Fruit fly (Drosophila melanogaster) whole organism, embryonic: ENCODE data around the gene CG34138.

Experiments
- Aef1 ChIP-seq: fragments of 200-800 bp; sonication (Bioruptor generic); IDR thresholded peaks from 3 replicates; pipeline ENCODE4 v1.3.6; 2022; ENCODE audit warnings: missing biosample characterization, missing genetic modification characterization
- B-H1 ChIP-seq: fragments of 200-800 bp; sonication (Bioruptor generic); IDR thresholded peaks from 3 replicates; pipeline ENCODE4 v1.3.6; 2022; ENCODE audit warnings: missing biosample characterization, missing genetic modification characterization
- CG10959 ChIP-seq: fragments of 200-800 bp; sonication (Bioruptor generic); IDR thresholded peaks from 2 replicates; pipeline ENCODE4 v1.3.6; 2022; ENCODE audit warnings: missing biosample characterization, missing genetic modification characterization
- CG12104 ChIP-seq: fragments of 200-800 bp; sonication (Bioruptor generic); optimal IDR thresholded peaks from 3 replicates; lab custom pipeline; 2016; ENCODE audit warnings: missing biosample characterization, missing genetic modification characterization
- CG13424 ChIP-seq: fragments of 200-800 bp; sonication (Bioruptor generic); optimal IDR thresholded peaks from 2 replicates; lab custom pipeline; 2019; ENCODE audit warnings: missing biosample characterization, mild to moderate bottlenecking, missing genetic modification characterization, moderate library complexity
- CG13775 ChIP-seq: fragments of 200-800 bp; sonication (Bioruptor generic); optimal IDR thresholded peaks from 3 replicates; lab custom pipeline; 2017; ENCODE audit warnings: missing biosample characterization, mild to moderate bottlenecking, missing genetic modification characterization
- CG14860 ChIP-seq: fragments of 200-800 bp; sonication (Bioruptor generic); IDR thresholded peaks from 3 replicates; pipeline ENCODE4 v1.3.6; 2022; ENCODE audit warnings: missing biosample characterization, missing genetic modification characterization; ENCODE audit not compliant: partially characterized antibody
- CG14965 ChIP-seq: fragments of 200-800 bp; sonication (Bioruptor generic); optimal IDR thresholded peaks from 2 replicates; lab custom pipeline; 2016; ENCODE audit warnings: missing biosample characterization, missing genetic modification characterization, borderline replicate concordance
- CG15514 ChIP-seq: fragments of 200-800 bp; sonication (Bioruptor generic); optimal IDR thresholded peaks from 3 replicates; lab custom pipeline; 2017; ENCODE audit warnings: missing biosample characterization, missing genetic modification characterization, mild to moderate bottlenecking, moderate library complexity, missing genetic modification reagents
- CG15601 ChIP-seq: fragments of 200-800 bp; sonication (Bioruptor generic); optimal IDR thresholded peaks from 3 replicates; lab custom pipeline; 2019; ENCODE audit warnings: missing biosample characterization, mild to moderate bottlenecking, missing genetic modification characterization, moderate library complexity
- CG1792 ChIP-seq: fragments of 200-800 bp; sonication (Bioruptor generic); optimal IDR thresholded peaks from 2 replicates; lab custom pipeline; 2016; ENCODE audit warnings: missing biosample characterization, missing genetic modification characterization
- CG18011 ChIP-seq: fragments of 200-800 bp; sonication (Bioruptor generic); optimal IDR thresholded peaks from 2 replicates; lab custom pipeline; 2017; ENCODE audit warnings: missing biosample characterization, missing genetic modification characterization, mild to moderate bottlenecking, moderate library complexity, missing genotype
- CG2875 ChIP-seq: fragments of 200-800 bp; sonication (Bioruptor generic); optimal IDR thresholded peaks from 2 replicates; lab custom pipeline; 2017; ENCODE audit warnings: missing biosample characterization, mild to moderate bottlenecking, missing genetic modification characterization, missing genetic modification reagents
- CG4404 ChIP-seq: fragments of 200-800 bp; sonication (Bioruptor generic); IDR thresholded peaks from 2 replicates; pipeline ENCODE4 v1.3.6; 2022; ENCODE audit warnings: missing biosample characterization, missing genetic modification characterization
- CG4424 ChIP-seq: fragments of 200-800 bp; sonication (Bioruptor generic); optimal IDR thresholded peaks from 3 replicates; lab custom pipeline; 2016; ENCODE audit warnings: missing biosample characterization, missing genetic modification characterization
- CG4617 ChIP-seq: fragments of 200-800 bp; sonication (Bioruptor generic); optimal IDR thresholded peaks from 3 replicates; lab custom pipeline; 2016; ENCODE audit warnings: missing biosample characterization, missing genetic modification characterization, borderline replicate concordance
- CG5245 ChIP-seq: fragments of 200-800 bp; sonication (Bioruptor generic); optimal IDR thresholded peaks from 3 replicates; lab custom pipeline; 2016; ENCODE audit warnings: missing biosample characterization, missing genetic modification characterization
- CG6854 ChIP-seq: fragments of 200-800 bp; sonication (Bioruptor generic); optimal IDR thresholded peaks from 3 replicates; lab custom pipeline; 2017; ENCODE audit warnings: missing biosample characterization, mild to moderate bottlenecking, missing genetic modification characterization
- CTCF ChIP-seq: fragments of 200-800 bp; sonication (Bioruptor generic); optimal IDR thresholded peaks from 2 replicates; lab custom pipeline; 2017; ENCODE audit warnings: missing biosample characterization, mild to moderate bottlenecking, missing genetic modification characterization, moderate library complexity
- CrebB ChIP-seq: fragments of 200-800 bp; sonication (Bioruptor generic); optimal IDR thresholded peaks from 3 replicates; lab custom pipeline; 2018; ENCODE audit warnings: missing biosample characterization, mild to moderate bottlenecking, missing genetic modification characterization
- Dad ChIP-seq: fragments of 200-800 bp; sonication (Bioruptor generic); optimal IDR thresholded peaks from 3 replicates; lab custom pipeline; 2016; ENCODE audit warnings: missing biosample characterization, missing genetic modification characterization
- Deaf1 ChIP-seq: fragments of 200-800 bp; optimal IDR thresholded peaks from 3 replicates; lab custom pipeline; 2019; ENCODE audit warnings: missing biosample characterization, mild to moderate bottlenecking, missing genetic modification characterization, moderate library complexity
- Dll ChIP-seq: fragments of 200-800 bp; sonication (Bioruptor generic); IDR thresholded peaks from 4 replicates; pipeline ENCODE4 v1.3.6; 2022; ENCODE audit warnings: missing biosample characterization, missing genetic modification characterization; ENCODE audit not compliant: partially characterized antibody
- Doc2 ChIP-seq: fragments of 200-800 bp; sonication (Bioruptor generic); IDR thresholded peaks from 2 replicates; pipeline ENCODE4 v1.3.6; 2022; ENCODE audit warnings: missing biosample characterization, missing genetic modification characterization
- Ets65A ChIP-seq: fragments of 200-800 bp; sonication (Bioruptor generic); peaks from one replicate; lab custom pipeline; 2016; ENCODE audit warnings: missing biosample characterization, missing genetic modification characterization
- Hey ChIP-seq: fragments of 200-800 bp; sonication (Bioruptor generic); optimal IDR thresholded peaks from 3 replicates; lab custom pipeline; 2018; ENCODE audit warnings: missing biosample characterization, mild to moderate bottlenecking, missing genetic modification characterization
- HmgZ ChIP-seq: fragments of 200-800 bp; sonication (Bioruptor generic); optimal IDR thresholded peaks from 2 replicates; lab custom pipeline; 2018; ENCODE audit warnings: missing biosample characterization, mild to moderate bottlenecking, missing genetic modification characterization
- Kr ChIP-seq: fragments of 200-800 bp; sonication (Bioruptor generic); optimal IDR thresholded peaks from 2 replicates; lab custom pipeline; 2017; ENCODE audit warnings: missing biosample characterization, mild to moderate bottlenecking, missing genetic modification characterization
- NC2α ChIP-seq: fragments of 200-800 bp; sonication (Bioruptor generic); optimal IDR thresholded peaks from 2 replicates; lab custom pipeline; 2016; ENCODE audit warnings: missing biosample characterization, missing genetic modification characterization
- NC2β ChIP-seq: fragments of 200-800 bp; sonication (Bioruptor generic); optimal IDR thresholded peaks from 2 replicates; lab custom pipeline; 2016; ENCODE audit warnings: missing biosample characterization, missing genetic modification characterization
- PHDP ChIP-seq: fragments of 200-800 bp; sonication (Bioruptor generic); optimal IDR thresholded peaks from 3 replicates; lab custom pipeline; 2018; ENCODE audit warnings: missing biosample characterization, mild to moderate bottlenecking, missing genetic modification characterization, moderate library complexity
- Poxn ChIP-seq: fragments of 200-800 bp; sonication (Bioruptor generic); IDR thresholded peaks from 2 replicates; pipeline ENCODE4 v1.3.6; 2022; ENCODE audit warnings: missing biosample characterization, missing genetic modification characterization
- ap ChIP-seq: fragments of 200-800 bp; sonication (Bioruptor generic); IDR thresholded peaks from 2 replicates; pipeline ENCODE4 v1.3.6; 2022; ENCODE audit warnings: missing biosample characterization, missing genetic modification characterization
- az2 ChIP-seq: fragments of 200-800 bp; sonication (Bioruptor generic); optimal IDR thresholded peaks from 3 replicates; lab custom pipeline; 2016; ENCODE audit warnings: missing biosample characterization, missing genetic modification characterization
- bowl ChIP-seq: fragments of 200-800 bp; sonication (Bioruptor generic); IDR thresholded peaks from 2 replicates; pipeline ENCODE4 v1.3.6; 2022; ENCODE audit warnings: missing biosample characterization, missing genetic modification characterization
- dm ChIP-seq: fragments of 200-800 bp; sonication (Bioruptor generic); optimal IDR thresholded peaks from 3 replicates; lab custom pipeline; 2016; ENCODE audit warnings: missing biosample characterization, missing genetic modification characterization
- en ChIP-seq: fragments of 200-800 bp; sonication (Bioruptor generic); optimal IDR thresholded peaks from 2 replicates; lab custom pipeline; 2016; ENCODE audit warnings: missing biosample characterization, missing genetic modification characterization
- fu2 ChIP-seq: fragments of 200-800 bp; sonication (Bioruptor generic); optimal IDR thresholded peaks from 2 replicates; lab custom pipeline; 2016; ENCODE audit warnings: missing biosample characterization, missing genetic modification characterization
- gem ChIP-seq: fragments of 200-800 bp; sonication (Bioruptor generic); optimal IDR thresholded peaks from 2 replicates; lab custom pipeline; 2019; ENCODE audit warnings: missing biosample characterization, mild to moderate bottlenecking, missing genetic modification characterization, moderate library complexity
- grn ChIP-seq: fragments of 200-800 bp; sonication (Bioruptor generic); optimal IDR thresholded peaks from 3 replicates; lab custom pipeline; 2017; ENCODE audit warnings: missing biosample characterization, missing genetic modification characterization
- hbn ChIP-seq: fragments of 200-800 bp; sonication (Bioruptor generic); IDR thresholded peaks from 2 replicates; pipeline ENCODE4 v1.3.6; 2022; ENCODE audit warnings: missing biosample characterization, missing genetic modification characterization; ENCODE audit not compliant: partially characterized antibody
- hth ChIP-seq: fragments of >200 bp; optimal IDR thresholded peaks from 2 replicates; lab custom pipeline; 2017; ENCODE audit warnings: inconsistent platforms
- kah ChIP-seq: fragments of 200-800 bp; sonication (Bioruptor generic); optimal IDR thresholded peaks from 2 replicates; lab custom pipeline; 2018; ENCODE audit warnings: missing biosample characterization, mild to moderate bottlenecking, missing genetic modification characterization
- maf-S ChIP-seq: fragments of 200-800 bp; sonication (Bioruptor generic); optimal IDR thresholded peaks from 2 replicates; lab custom pipeline; 2016; ENCODE audit warnings: missing biosample characterization, missing genetic modification characterization
- onecut ChIP-seq: fragments of 200-800 bp; sonication (Bioruptor generic); IDR thresholded peaks from 2 replicates; pipeline ENCODE4 v1.3.6; 2022; ENCODE audit warnings: missing biosample characterization, missing genetic modification characterization
- pnt ChIP-seq: fragments of 200-800 bp; sonication (Bioruptor generic); optimal IDR thresholded peaks from 3 replicates; lab custom pipeline; 2016; ENCODE audit warnings: missing biosample characterization, missing genetic modification characterization
- sd ChIP-seq: fragments of 200-800 bp; sonication (Bioruptor generic); optimal IDR thresholded peaks from 3 replicates; lab custom pipeline; 2018; ENCODE audit warnings: missing biosample characterization, mild to moderate bottlenecking, missing genetic modification characterization, moderate library complexity
- sens-2 ChIP-seq: fragments of 200-800 bp; sonication (Bioruptor generic); IDR thresholded peaks from 2 replicates; pipeline ENCODE4 v1.3.6; 2022; ENCODE audit warnings: missing biosample characterization, missing genetic modification characterization
- seq ChIP-seq: fragments of 200-800 bp; sonication (Bioruptor generic); IDR thresholded peaks from 2 replicates; pipeline ENCODE4 v1.3.6; 2022; ENCODE audit warnings: missing biosample characterization, missing genetic modification characterization
- sim ChIP-seq: fragments of 200-800 bp; sonication (Bioruptor generic); IDR thresholded peaks from 2 replicates; pipeline ENCODE4 v1.3.6; 2022; ENCODE audit warnings: missing biosample characterization, missing genetic modification characterization
- tap ChIP-seq: fragments of 200-800 bp; optimal IDR thresholded peaks from 3 replicates; lab custom pipeline; 2019; ENCODE audit warnings: missing biosample characterization, mild to moderate bottlenecking, missing genetic modification characterization, moderate library complexity
- trh ChIP-seq: fragments of 200-800 bp; sonication (Bioruptor generic); optimal IDR thresholded peaks from 2 replicates; lab custom pipeline; 2016; ENCODE audit warnings: missing biosample characterization, missing genetic modification characterization
- unpg ChIP-seq: fragments of 200-800 bp; sonication (Bioruptor generic); optimal IDR thresholded peaks from 3 replicates; lab custom pipeline; 2018; ENCODE audit warnings: missing biosample characterization, mild to moderate bottlenecking, missing genetic modification characterization, moderate library complexity
- vnd ChIP-seq: fragments of 200-800 bp; sonication (Bioruptor generic); IDR thresholded peaks from 3 replicates; pipeline ENCODE4 v1.3.6; 2022; ENCODE audit warnings: missing biosample characterization, missing genetic modification characterization; ENCODE audit not compliant: partially characterized antibody
- wdn ChIP-seq: fragments of 200-800 bp; sonication (Bioruptor generic); IDR thresholded peaks from 2 replicates; pipeline ENCODE4 v1.3.6; 2022; ENCODE audit warnings: missing biosample characterization, missing genetic modification characterization

The CG34138 gene

dm6 chr3R:19672905-19673304 is 38.2 kb downstream of the CG34138 start (continued):
- TF ChIP-seq vnd (GFP tag; lab: Robert Waterston, UW): no peak
- no peak for TF ChIP-seq grn (GFP tag; lab: Kevin White, UChicago)
- no peak for TF ChIP-seq CG10959 (GFP tag; lab: Robert Waterston, UW)
- no peak for TF ChIP-seq CG14860
- TF ChIP-seq kah (GFP tag; lab: Kevin White, UChicago): no peak
- TF ChIP-seq NC2α (GFP tag; lab: Kevin White, UChicago): no peak
- TF ChIP-seq Doc2 (GFP tag; lab: Robert Waterston, UW): no peak
- TF ChIP-seq wdn (GFP tag; lab: Robert Waterston, UW): no peak
- TF ChIP-seq unpg: no peak
- peak; percentile 5 for TF ChIP-seq PHDP (tag; lab: Kevin White, UChicago)
- TF ChIP-seq CrebB (tag; lab: Kevin White, UChicago): no peak
- TF ChIP-seq CG1792 (GFP tag; lab: Kevin White, UChicago): no peak
- TF ChIP-seq tap (tag; lab: Kevin White, UChicago): no peak
- no peak for TF ChIP-seq maf-S (GFP tag; lab: Kevin White, UChicago)
- no peak for TF ChIP-seq sens-2 (GFP tag; lab: Robert Waterston, UW)
- no peak for TF ChIP-seq CG13775 (GFP tag; lab: Kevin White, UChicago)
- no peak for TF ChIP-seq bowl (GFP tag; lab: Robert Waterston, UW)
- peak; percentile 40 for TF ChIP-seq gem (tag; lab: Kevin White, UChicago)
- TF ChIP-seq CG13424 (tag; lab: Kevin White, UChicago): no peak
- TF ChIP-seq CG12104: no peak
- TF ChIP-seq B-H1 (GFP tag; lab: Robert Waterston, UW): no peak
- no peak for TF ChIP-seq CG4617
- no peak for TF ChIP-seq Dll (GFP tag; lab: Robert Waterston, UW)
- TF ChIP-seq az2: no peak
- TF ChIP-seq HmgZ: no peak
- no peak for TF ChIP-seq trh (GFP tag; lab: Kevin White, UChicago)
- no peak for TF ChIP-seq Hey (tag; lab: Kevin White, UChicago)
- TF ChIP-seq hbn (GFP tag; lab: Robert Waterston, UW): no peak
- no peak for TF ChIP-seq sim
- no peak for TF ChIP-seq CG2875 (GFP tag; lab: Kevin White, UChicago)
- no peak for TF ChIP-seq Kr
- TF ChIP-seq en: no peak
- no peak for TF ChIP-seq Aef1 (GFP tag; lab: Robert Waterston, UW)
- no peak for TF ChIP-seq CG4404 (GFP tag; lab: Robert Waterston, UW)
- no peak for TF ChIP-seq ap
- no peak for TF ChIP-seq dm (GFP tag; lab: Kevin White, UChicago)
- no peak for TF ChIP-seq Deaf1
- no peak for TF ChIP-seq sd (tag; lab: Kevin White, UChicago)
- no peak for TF ChIP-seq pnt
- TF ChIP-seq fu2: no peak
- no peak for TF ChIP-seq CG5245 (GFP tag; lab: Kevin White, UChicago)
- no peak for TF ChIP-seq CG4424 (GFP tag; lab: Kevin White, UChicago)
- TF ChIP-seq seq (GFP tag; lab: Robert Waterston, UW): no peak

- TF ChIP-seq Poxn (GFP tag; lab: Robert Waterston, UW) (no peak), hth (lab: Kevin White, UChicago) (no peak), Dad (GFP tag; lab: Kevin White, UChicago) (no peak), NC2β (no peak), CG15601 (tag; lab: Kevin White, UChicago) (no peak), Ets65A (GFP tag; lab: Kevin White, UChicago) (peak; percentile 68), CG18011 (GFP tag; lab: Kevin White, UChicago) (no peak), CG15514 (GFP tag; lab: Kevin White, UChicago) (no peak), CG14965 (GFP tag; lab: Kevin White, UChicago) (no peak), onecut (GFP tag; lab: Robert Waterston, UW) (peak; percentile 74), CTCF (peak; percentile 76), CG6854 (no peak)
- TF ChIP-seq, all 482 proteins: peak for 3
Observed at dm6 chr3R:19679832-19680231, 45.1 kb downstream of the CG34138 start.
